Fruit fly (Drosophila melanogaster): ENCODE data around the gene CG15646.

The CG15646 gene

dm6 chrX:15671026-15671563 lies at the start of gene CG15646:
CG15646 (minus strand) TSS chrX:15671029.
- TF ChIP-seq CG10348 (GFP tag; IDR thresholded peaks at IDR 0.05) (no peak), CG14655 (GFP tag; optimal IDR thresholded peaks at IDR 0.05) (peak; percentile 73), CG8301 (tag; optimal IDR thresholded peaks at IDR 0.05) (peak; percentile 66), Snoo (tag; optimal IDR thresholded peaks at IDR 0.05) (peak; percentile 77), rn (GFP tag; IDR thresholded peaks at IDR 0.05) (no peak), Ets98B (GFP tag; IDR thresholded peaks at IDR 0.05) (no peak), D1 (tag; optimal IDR thresholded peaks at IDR 0.05) (peak; percentile 58), CG34367 (tag; optimal IDR thresholded peaks at IDR 0.05) (peak; percentile 72), CG9948 (tag; optimal IDR thresholded peaks at IDR 0.05) (peak; percentile 84), CG13204 (GFP tag; optimal IDR thresholded peaks at IDR 0.05) (peak; percentile 23), CG4496 (GFP tag; IDR thresholded peaks at IDR 0.05) (peak; percentile 33; the same call in 1 of the 3 replicates), Pif1B (GFP tag; optimal IDR thresholded peaks at IDR 0.05) (peak; percentile 54), EcR (GFP tag; optimal IDR thresholded peaks at IDR 0.05) (no peak), CG8159 (tag; optimal IDR thresholded peaks at IDR 0.05) (peak; percentile 87), Pif1A (GFP tag; optimal IDR thresholded peaks at IDR 0.05) (peak; percentile 52), fd96Ca (GFP tag; IDR thresholded peaks at IDR 0.05) (no peak), CG32121 (GFP tag; IDR thresholded peaks at IDR 0.05) (no peak), CG15710 (tag; optimal IDR thresholded peaks at IDR 0.05) (peak; percentile 80), CG12605 (GFP tag; IDR thresholded peaks at IDR 0.05) (no peak), gl (tag; optimal IDR thresholded peaks at IDR 0.05) (peak; percentile 45), CG17806 (tag; optimal IDR thresholded peaks at IDR 0.05) (peak; percentile 83)

- TF ChIP-seq CG17806 (tag; optimal IDR thresholded peaks at IDR 0.05) (no peak), CG15710 (tag; optimal IDR thresholded peaks at IDR 0.05) (peak; percentile 1)
Measured at dm6 chrX:15712409-15712808, 41.6 kb upstream of the CG15646 start, which contains the start of gene HUWE1. HUWE1 (plus strand) TSS chrX:15712628.

DNA sequence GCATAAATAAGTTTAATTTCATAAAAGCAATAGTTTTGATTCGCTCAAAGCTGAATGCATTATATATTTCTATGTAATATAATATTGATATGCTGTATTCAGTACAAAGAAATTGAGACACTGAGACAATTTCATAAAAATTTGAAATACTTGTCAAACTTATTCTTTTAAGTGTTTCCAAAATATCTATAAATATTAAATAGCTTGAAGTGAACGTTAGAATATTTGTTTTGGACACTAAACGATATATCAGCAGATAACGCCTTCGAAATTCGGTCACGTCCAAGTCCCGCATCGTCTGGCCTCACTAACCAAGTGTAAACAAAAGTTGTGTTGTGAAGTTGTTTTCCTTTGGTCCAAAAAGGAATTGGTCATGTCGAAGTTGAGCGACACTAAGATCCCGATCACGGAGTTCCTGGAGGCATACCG lies 39.9 kb upstream of the CG15646 start:
- TF ChIP-seq CG14655 (GFP tag; optimal IDR thresholded peaks at IDR 0.05) = no peak
- no peak for TF ChIP-seq CG13204 (GFP tag; optimal IDR thresholded peaks at IDR 0.05)
- no peak for TF ChIP-seq rn (GFP tag; IDR thresholded peaks at IDR 0.05)
- no peak for TF ChIP-seq CG10348 (GFP tag; IDR thresholded peaks at IDR 0.05)
- TF ChIP-seq Ets98B (GFP tag; IDR thresholded peaks at IDR 0.05) = no peak
- no peak for TF ChIP-seq CG34367 (tag; optimal IDR thresholded peaks at IDR 0.05)

dm6 chrX:15709984-15710750 lies 39.3 kb upstream of the CG15646 start, which contains the start of the genes CG9281 and CG15601:
CG9281 (minus strand) TSS chrX:15710539.
CG15601 (plus strand) TSS chrX:15710647.
- TF ChIP-seq fd96Ca (GFP tag; IDR thresholded peaks at IDR 0.05) = no peak
- no peak for TF ChIP-seq CG15710 (tag; optimal IDR thresholded peaks at IDR 0.05)
- TF ChIP-seq CG4496 (GFP tag; IDR thresholded peaks at IDR 0.05) = peak; percentile 27; the same call in 1 of the 3 replicates
- TF ChIP-seq CG9948 (tag; optimal IDR thresholded peaks at IDR 0.05) = no peak
- no peak for TF ChIP-seq Pif1A (GFP tag; optimal IDR thresholded peaks at IDR 0.05)
- TF ChIP-seq Snoo (tag; optimal IDR thresholded peaks at IDR 0.05) = peak; percentile 21
- TF ChIP-seq D1 (tag; optimal IDR thresholded peaks at IDR 0.05) = no peak

dm6 chrX:15709624-15709983 lies 38.8 kb upstream of the CG15646 start:
- no peak; the same call in 1 of the 2 replicates for TF ChIP-seq Ets98B (GFP tag; IDR thresholded peaks at IDR 0.05)
- no peak for TF ChIP-seq rn (GFP tag; IDR thresholded peaks at IDR 0.05)
- TF ChIP-seq fd96Ca (GFP tag; IDR thresholded peaks at IDR 0.05) = no peak; the same call in 2 of the 3 replicates
- TF ChIP-seq CG4496 (GFP tag; IDR thresholded peaks at IDR 0.05) = peak; percentile 31; the same call in 2 of the 3 replicates
- TF ChIP-seq CG8301 (tag; optimal IDR thresholded peaks at IDR 0.05) = peak; percentile 8
- peak; percentile 0 for TF ChIP-seq CG15710 (tag; optimal IDR thresholded peaks at IDR 0.05)
- peak; percentile 2 for TF ChIP-seq CG8159 (tag; optimal IDR thresholded peaks at IDR 0.05)

dm6 chrX:15703720-15704206 lies 32.9 kb upstream of the CG15646 start, which contains the start of the genes Pis and Hap40:
Pis (minus strand) TSS chrX:15703770.
Hap40 (plus strand) TSS chrX:15704125.
- TF ChIP-seq Pif1A (GFP tag; optimal IDR thresholded peaks at IDR 0.05) (no peak), CG32121 (GFP tag; IDR thresholded peaks at IDR 0.05) (peak; percentile 57), rn (GFP tag; IDR thresholded peaks at IDR 0.05) (no peak), CG8301 (tag; optimal IDR thresholded peaks at IDR 0.05) (peak; percentile 50), CG8159 (tag; optimal IDR thresholded peaks at IDR 0.05) (peak; percentile 69), CG4496 (GFP tag; IDR thresholded peaks at IDR 0.05) (peak; percentile 68; the same call in 2 of the 3 replicates), CG15710 (tag; optimal IDR thresholded peaks at IDR 0.05) (peak; percentile 72), fd96Ca (GFP tag; IDR thresholded peaks at IDR 0.05) (peak; percentile 66; the same call in 2 of the 3 replicates), CG17806 (tag; optimal IDR thresholded peaks at IDR 0.05) (peak; percentile 56), CG13204 (GFP tag; optimal IDR thresholded peaks at IDR 0.05) (no peak), CG9948 (tag; optimal IDR thresholded peaks at IDR 0.05) (peak; percentile 68), Ets98B (GFP tag; IDR thresholded peaks at IDR 0.05) (peak; percentile 34; the same call in 1 of the 2 replicates), CG10348 (GFP tag; IDR thresholded peaks at IDR 0.05) (peak; percentile 29; the same call in 1 of the 2 replicates), D1 (tag; optimal IDR thresholded peaks at IDR 0.05) (no peak), CG34367 (tag; optimal IDR thresholded peaks at IDR 0.05) (peak; percentile 61), gl (tag; optimal IDR thresholded peaks at IDR 0.05) (no peak), Pif1B (GFP tag; optimal IDR thresholded peaks at IDR 0.05) (no peak), CG12605 (GFP tag; IDR thresholded peaks at IDR 0.05) (no peak), CG14655 (GFP tag; optimal IDR thresholded peaks at IDR 0.05) (no peak), Snoo (tag; optimal IDR thresholded peaks at IDR 0.05) (peak; percentile 59), EcR (GFP tag; optimal IDR thresholded peaks at IDR 0.05) (peak; percentile 38)
